Fruit fly (Drosophila melanogaster) whole organism, embryonic: ENCODE data around the gene AGO3.

ENCODE experiments used
- Aef1 ChIP-seq: fragments of 200-800 bp; sonication (Bioruptor generic); IDR thresholded peaks from 3 replicates; pipeline ENCODE4 v1.3.6; 2022; ENCODE audit warnings: missing biosample characterization, missing genetic modification characterization
- BEAF-32 ChIP-seq: fragments of 200-800 bp; sonication (Bioruptor generic); optimal IDR thresholded peaks from 3 replicates; lab custom pipeline; 2017; ENCODE audit warnings: missing biosample characterization, missing genetic modification characterization, mild to moderate bottlenecking, moderate library complexity, missing genetic modification reagents
- CG1024 ChIP-seq: fragments of 200-800 bp; sonication (Bioruptor generic); IDR thresholded peaks from 2 replicates; pipeline ENCODE4 v1.3.6; 2022; ENCODE audit warnings: missing biosample characterization, missing genetic modification characterization
- CG10959 ChIP-seq: fragments of 200-800 bp; sonication (Bioruptor generic); IDR thresholded peaks from 2 replicates; pipeline ENCODE4 v1.3.6; 2022; ENCODE audit warnings: missing biosample characterization, missing genetic modification characterization
- CG11085 ChIP-seq: fragments of 200-800 bp; sonication (Bioruptor generic); IDR thresholded peaks from 2 replicates; pipeline ENCODE4 v1.3.6; 2022; ENCODE audit warnings: missing biosample characterization, missing genetic modification characterization
- CG11723 ChIP-seq: fragments of 200-800 bp; sonication (Bioruptor generic); optimal IDR thresholded peaks from 2 replicates; lab custom pipeline; 2017; ENCODE audit warnings: missing biosample characterization, mild to moderate bottlenecking, missing genetic modification characterization
- CG12299 ChIP-seq: fragments of 200-800 bp; sonication (Bioruptor generic); optimal IDR thresholded peaks from 2 replicates; lab custom pipeline; 2018; ENCODE audit warnings: missing biosample characterization, mild to moderate bottlenecking, missing genetic modification characterization
- CG1603 ChIP-seq: fragments of 200-800 bp; sonication (Bioruptor generic); optimal IDR thresholded peaks from 2 replicates; lab custom pipeline; 2019; ENCODE audit warnings: missing biosample characterization, mild to moderate bottlenecking, missing genetic modification characterization, moderate library complexity
- CG17802 ChIP-seq: fragments of 200-800 bp; sonication (Bioruptor generic); optimal IDR thresholded peaks from 2 replicates; lab custom pipeline; 2018; ENCODE audit warnings: missing biosample characterization, mild to moderate bottlenecking, missing genetic modification characterization, moderate library complexity
- CG2202 ChIP-seq: fragments of 200-800 bp; sonication (Bioruptor generic); optimal IDR thresholded peaks from 2 replicates; lab custom pipeline; 2018; ENCODE audit warnings: missing biosample characterization, mild to moderate bottlenecking, missing genetic modification characterization
- CG30020 ChIP-seq: fragments of 200-800 bp; optimal IDR thresholded peaks from 2 replicates; lab custom pipeline; 2019; ENCODE audit warnings: missing biosample characterization, mild to moderate bottlenecking, missing genetic modification characterization, moderate library complexity
- CG3065 ChIP-seq: fragments of 200-800 bp; sonication (Bioruptor generic); optimal IDR thresholded peaks from 2 replicates; lab custom pipeline; 2016; ENCODE audit warnings: missing biosample characterization, missing genetic modification characterization
- CG31441 ChIP-seq: fragments of 200-800 bp; sonication (Bioruptor generic); IDR thresholded peaks from 2 replicates; pipeline ENCODE4 v1.3.6; 2022; ENCODE audit warnings: missing biosample characterization, missing genetic modification characterization
- CG8089 ChIP-seq: fragments of 200-800 bp; sonication (Bioruptor generic); optimal IDR thresholded peaks from 3 replicates; lab custom pipeline; 2016; ENCODE audit warnings: missing biosample characterization, missing genetic modification characterization
- CG8290 ChIP-seq, 3 experiments: fragments of 200-800 bp; sonication (Bioruptor generic); optimal IDR thresholded peaks; 2 replicates each; lab custom pipeline; 2016 to 2019; ENCODE audit warnings: missing biosample characterization in 3 of 3, missing genetic modification characterization in 3 of 3, mild to moderate bottlenecking in 2 of 3, moderate library complexity in 1 of 3
- CG8388 ChIP-seq: fragments of 200-800 bp; sonication (Bioruptor generic); optimal IDR thresholded peaks from 2 replicates; lab custom pipeline; 2019; ENCODE audit warnings: missing biosample characterization, mild to moderate bottlenecking, missing genetic modification characterization, moderate library complexity
- CoRest ChIP-seq: fragments of 200-800 bp; sonication (Bioruptor generic); optimal IDR thresholded peaks from 3 replicates; lab custom pipeline; 2018; ENCODE audit warnings: missing biosample characterization, mild to moderate bottlenecking, missing genetic modification characterization, moderate library complexity
- D19A ChIP-seq: fragments of 200-800 bp; optimal IDR thresholded peaks from 3 replicates; lab custom pipeline; 2019; ENCODE audit warnings: missing biosample characterization, mild to moderate bottlenecking, missing genetic modification characterization, moderate library complexity
- Dip2 ChIP-seq: fragments of 200-800 bp; sonication (Bioruptor generic); IDR thresholded peaks from 2 replicates; pipeline ENCODE4 v1.3.6; 2022; ENCODE audit warnings: missing biosample characterization, missing genetic modification characterization
- Doc3 ChIP-seq: fragments of 200-800 bp; sonication (Bioruptor generic); IDR thresholded peaks from 3 replicates; pipeline ENCODE4 v1.3.6; 2022; ENCODE audit warnings: missing biosample characterization, missing genetic modification characterization; ENCODE audit not compliant: partially characterized antibody
- Hey ChIP-seq: fragments of 200-800 bp; sonication (Bioruptor generic); optimal IDR thresholded peaks from 3 replicates; lab custom pipeline; 2018; ENCODE audit warnings: missing biosample characterization, mild to moderate bottlenecking, missing genetic modification characterization
- Mad ChIP-seq: fragments of 200-800 bp; sonication (Bioruptor generic); optimal IDR thresholded peaks from 2 replicates; lab custom pipeline; 2016; ENCODE audit warnings: missing biosample characterization, missing genetic modification characterization
- Nf-YB ChIP-seq: fragments of 200-800 bp; sonication (Bioruptor generic); optimal IDR thresholded peaks from 3 replicates; lab custom pipeline; 2019; ENCODE audit warnings: missing biosample characterization, mild to moderate bottlenecking, missing genetic modification characterization, moderate library complexity
- Pdp1 ChIP-seq, 2 experiments: fragments of 200-800 bp; sonication (Bioruptor generic); optimal IDR thresholded peaks; 3 replicates each; lab custom pipeline; 2016; ENCODE audit warnings: missing biosample characterization in 2 of 2, missing genetic modification characterization in 2 of 2, mild to moderate bottlenecking in 1 of 2, moderate library complexity in 1 of 2
- Ravus ChIP-seq: fragments of 200-800 bp; sonication (Bioruptor generic); IDR thresholded peaks from 2 replicates; pipeline ENCODE4 v1.3.6; 2022; ENCODE audit warnings: missing biosample characterization, missing genetic modification characterization
- ash1 ChIP-seq: fragments of 200-800 bp; sonication (Bioruptor generic); optimal IDR thresholded peaks from 2 replicates; lab custom pipeline; 2018; ENCODE audit warnings: missing biosample characterization, mild to moderate bottlenecking, missing genetic modification characterization
- cas ChIP-seq: fragments of 200-800 bp; sonication (Bioruptor generic); IDR thresholded peaks from 2 replicates; pipeline ENCODE4 v1.3.6; 2022; ENCODE audit warnings: missing biosample characterization, missing genetic modification characterization
- chif ChIP-seq, 2 experiments: fragments of 200-800 bp; sonication (Bioruptor generic); optimal IDR thresholded peaks; 3 replicates each; lab custom pipeline; 2016; ENCODE audit warnings: missing biosample characterization in 2 of 2, missing genetic modification characterization in 2 of 2
- crc ChIP-seq: fragments of 200-800 bp; sonication (Bioruptor generic); optimal IDR thresholded peaks from 2 replicates; lab custom pipeline; 2016; ENCODE audit warnings: missing biosample characterization, missing genetic modification characterization
- ftz-f1 ChIP-seq: fragments of 200-800 bp; sonication (Bioruptor generic); optimal IDR thresholded peaks from 2 replicates; lab custom pipeline; 2016; ENCODE audit warnings: missing biosample characterization, missing genetic modification characterization
- hkb ChIP-seq, 2 experiments: fragments of 200-800 bp in 1 of 2; fragments of >200 bp in 1 of 2; sonication (Bioruptor generic) in 1 of 2; IDR thresholded peaks in 1 of 2; optimal IDR thresholded peaks in 1 of 2; 2 replicates each; pipeline versions ENCODE4 v1.3.6 to Lab custom; 2017 to 2022; ENCODE audit warnings: missing biosample characterization in 1 of 2, missing genetic modification characterization in 1 of 2
- ind ChIP-seq: fragments of 200-800 bp; sonication (Bioruptor generic); optimal IDR thresholded peaks from 3 replicates; lab custom pipeline; 2016; ENCODE audit warnings: missing biosample characterization, missing genetic modification characterization
- mam ChIP-seq: fragments of 200-800 bp; sonication (Bioruptor generic); optimal IDR thresholded peaks from 3 replicates; lab custom pipeline; 2016; ENCODE audit warnings: missing biosample characterization, missing genetic modification characterization
- mirr ChIP-seq: fragments of 200-800 bp; sonication (Bioruptor generic); optimal IDR thresholded peaks from 3 replicates; lab custom pipeline; 2018; ENCODE audit warnings: missing biosample characterization, mild to moderate bottlenecking, missing genetic modification characterization
- nau ChIP-seq: fragments of 200-800 bp; sonication (Bioruptor generic); optimal IDR thresholded peaks from 3 replicates; lab custom pipeline; 2017; ENCODE audit warnings: missing biosample characterization, mild to moderate bottlenecking, missing genetic modification characterization, missing genetic modification reagents
- onecut ChIP-seq: fragments of 200-800 bp; sonication (Bioruptor generic); IDR thresholded peaks from 2 replicates; pipeline ENCODE4 v1.3.6; 2022; ENCODE audit warnings: missing biosample characterization, missing genetic modification characterization
- phol ChIP-seq: fragments of 200-800 bp; sonication (Bioruptor generic); optimal IDR thresholded peaks from 3 replicates; lab custom pipeline; 2018; ENCODE audit warnings: missing biosample characterization, mild to moderate bottlenecking, missing genetic modification characterization, moderate library complexity
- pnt ChIP-seq: fragments of 200-800 bp; sonication (Bioruptor generic); optimal IDR thresholded peaks from 3 replicates; lab custom pipeline; 2016; ENCODE audit warnings: missing biosample characterization, missing genetic modification characterization
- ranshi ChIP-seq: fragments of 200-800 bp; sonication (Bioruptor generic); IDR thresholded peaks from 2 replicates; pipeline ENCODE4 v1.3.6; 2022; ENCODE audit warnings: missing biosample characterization, missing genetic modification characterization
- rib ChIP-seq: fragments of 200-800 bp; sonication (Bioruptor generic); IDR thresholded peaks from 2 replicates; pipeline ENCODE4 v1.3.6; 2022; ENCODE audit warnings: missing biosample characterization, missing genetic modification characterization
- row ChIP-seq: fragments of 200-800 bp; sonication (Bioruptor generic); IDR thresholded peaks from 3 replicates; pipeline ENCODE4 v1.3.6; 2022; ENCODE audit warnings: missing biosample characterization, missing genetic modification characterization
- sc ChIP-seq, 3 experiments: fragments of >200 bp in 2 of 3; fragments of 200-800 bp in 1 of 3; sonication (Bioruptor generic) in 1 of 3; optimal IDR thresholded peaks; 2 replicates in 2 of 3; 3 replicates in 1 of 3; lab custom pipeline; 2017; ENCODE audit warnings: mild to moderate bottlenecking in 1 of 3, missing biosample characterization in 1 of 3, missing genetic modification characterization in 1 of 3, missing genetic modification reagents in 1 of 3
- scrt ChIP-seq: fragments of 200-800 bp; sonication (Bioruptor generic); optimal IDR thresholded peaks from 2 replicates; lab custom pipeline; 2018; ENCODE audit warnings: missing biosample characterization, mild to moderate bottlenecking, missing genetic modification characterization, moderate library complexity
- slou ChIP-seq: fragments of 200-800 bp; sonication (Bioruptor generic); optimal IDR thresholded peaks from 3 replicates; lab custom pipeline; 2016; ENCODE audit warnings: missing biosample characterization, missing genetic modification characterization
- slp2 ChIP-seq: fragments of 200-800 bp; sonication (Bioruptor generic); optimal IDR thresholded peaks from 2 replicates; lab custom pipeline; 2016; ENCODE audit warnings: missing biosample characterization, missing genetic modification characterization
- ssp ChIP-seq: fragments of 200-800 bp; sonication (Bioruptor generic); IDR thresholded peaks from 2 replicates; pipeline ENCODE4 v1.3.6; 2022; ENCODE audit warnings: missing biosample characterization, missing genetic modification characterization
- toy ChIP-seq: fragments of 200-800 bp; sonication (Bioruptor generic); IDR thresholded peaks from 2 replicates; pipeline ENCODE4 v1.3.6; 2022; ENCODE audit warnings: missing biosample characterization, missing genetic modification characterization
- vvl ChIP-seq: fragments of 200-800 bp; sonication (Bioruptor generic); IDR thresholded peaks from 2 replicates; pipeline ENCODE4 v1.3.6; 2022; ENCODE audit warnings: missing biosample characterization, missing genetic modification characterization
- wdn ChIP-seq: fragments of 200-800 bp; sonication (Bioruptor generic); IDR thresholded peaks from 2 replicates; pipeline ENCODE4 v1.3.6; 2022; ENCODE audit warnings: missing biosample characterization, missing genetic modification characterization
- wek ChIP-seq: fragments of 200-800 bp; sonication (Bioruptor generic); optimal IDR thresholded peaks from 3 replicates; lab custom pipeline; 2018; ENCODE audit warnings: missing biosample characterization, mild to moderate bottlenecking, missing genetic modification characterization, moderate library complexity

Gene AGO3

dm6 chr3L:23580601-23581000 lies 26.2 kb downstream of the AGO3 start (continued):
- TF ChIP-seq CG11085 (GFP tag; lab: Robert Waterston, UW) (no peak), ranshi (GFP tag; lab: Robert Waterston, UW) (no peak), slou (GFP tag; lab: Kevin White, UChicago) (no peak), sc (optimal IDR thresholded peaks at IDR 0.05; lab: Kevin White, UChicago) (no peak), sc (GFP tag; optimal IDR thresholded peaks at IDR 0.05; lab: Kevin White, UChicago) (no peak), CG1603 (tag; lab: Kevin White, UChicago) (peak; percentile 96), Hey (tag; lab: Kevin White, UChicago) (no peak), CG31441 (no peak), CG12299 (no peak), ftz-f1 (GFP tag; lab: Kevin White, UChicago) (no peak), nau (GFP tag; lab: Kevin White, UChicago) (no peak), D19A (tag; lab: Kevin White, UChicago) (no peak), Dip2 (GFP tag; lab: Robert Waterston, UW) (no peak), wek (GFP tag; lab: Kevin White, UChicago) (no peak), Mad (GFP tag; lab: Kevin White, UChicago) (no peak), Ravus (GFP tag; lab: Robert Waterston, UW) (no peak), toy (GFP tag; lab: Robert Waterston, UW) (no peak), CG8388 (GFP tag; lab: Kevin White, UChicago) (no peak), hkb (optimal IDR thresholded peaks at IDR 0.05; lab: Kevin White, UChicago) (no peak), hkb (GFP tag; IDR thresholded peaks at IDR 0.05; lab: Robert Waterston, UW) (no peak), Doc3 (no peak), cas (GFP tag; lab: Robert Waterston, UW) (no peak), mirr (GFP tag; lab: Kevin White, UChicago) (no peak), CoRest (tag; lab: Kevin White, UChicago) (no peak), CG10959 (no peak), CG11723 (peak; percentile 48), ind (GFP tag; lab: Kevin White, UChicago) (no peak), rib (GFP tag; lab: Robert Waterston, UW) (no peak), phol (tag; lab: Kevin White, UChicago) (peak; percentile 35), CG3065 (GFP tag; lab: Kevin White, UChicago) (no peak)

dm6 chr3L:23583457-23583944 lies 29.1 kb downstream of the AGO3 start:
- TF ChIP-seq Nf-YB, result no peak
- no peak for TF ChIP-seq ash1 (GFP tag; lab: Kevin White, UChicago)
- TF ChIP-seq BEAF-32 (GFP tag; lab: Kevin White, UChicago), result peak; percentile 11
- TF ChIP-seq Aef1 (GFP tag; lab: Robert Waterston, UW), result no peak
- no peak for TF ChIP-seq vvl (GFP tag; lab: Robert Waterston, UW)
- no peak for TF ChIP-seq chif (GFP tag; optimal IDR thresholded peaks at IDR 0.05; lab: Kevin White, UChicago)
- TF ChIP-seq crc (GFP tag; lab: Kevin White, UChicago), result no peak
- TF ChIP-seq scrt (GFP tag; lab: Kevin White, UChicago), result no peak
- no peak for TF ChIP-seq pnt
- TF ChIP-seq slp2, result no peak
- TF ChIP-seq CG2202 (tag; lab: Kevin White, UChicago), result no peak
- peak; percentile 17 for TF ChIP-seq CG8089
- peak; percentile 93 for TF ChIP-seq CG30020
- TF ChIP-seq onecut (GFP tag; lab: Robert Waterston, UW), result 0 out of 2 replicates have a peak, but pooled peaks have one; percentile 35
- peak in 1 of 2 experiments; percentile 23 for TF ChIP-seq Pdp1 (GFP tag; optimal IDR thresholded peaks at IDR 0.05; lab: Kevin White, UChicago)
- TF ChIP-seq CG8290 (GFP tag; optimal IDR thresholded peaks at IDR 0.05; lab: Kevin White, UChicago), result peak; percentile 16
- peak in 1 of 2 experiments; percentile 33 for TF ChIP-seq CG8290 (tag; optimal IDR thresholded peaks at IDR 0.05; lab: Kevin White, UChicago)
- TF ChIP-seq row (GFP tag; lab: Robert Waterston, UW), result 0 out of 3 replicates have a peak, but pooled peaks have one; percentile 13
- TF ChIP-seq CG3065 (GFP tag; lab: Kevin White, UChicago), result no peak
- peak; percentile 85 for TF ChIP-seq CG1603 (tag; lab: Kevin White, UChicago)
- TF ChIP-seq CG1024 (GFP tag; lab: Robert Waterston, UW), result peak; percentile 71
- no peak for TF ChIP-seq wdn (GFP tag; lab: Robert Waterston, UW)
- TF ChIP-seq ssp (GFP tag; lab: Robert Waterston, UW), result peak; percentile 79
- TF ChIP-seq mam (GFP tag; lab: Kevin White, UChicago), result no peak
- TF ChIP-seq CG17802 (tag; lab: Kevin White, UChicago), result peak; percentile 85
